Fruit fly (Drosophila melanogaster) whole organism, pupa: ENCODE data around the gene CG6978.

Experiments used
- CG13204 ChIP-seq: fragments of 200-800 bp; sonication (Bioruptor generic); optimal IDR thresholded peaks from 2 replicates; lab custom pipeline; 2018; ENCODE audit warnings: missing biosample characterization, mild to moderate bottlenecking, missing genetic modification characterization, moderate library complexity
- CG14655 ChIP-seq: fragments of 200-800 bp; sonication (Bioruptor generic); optimal IDR thresholded peaks from 3 replicates; lab custom pipeline; 2017; ENCODE audit warnings: mild to moderate bottlenecking, missing biosample characterization, missing genetic modification reagents, missing genetic modification characterization
- CG34367 ChIP-seq: fragments of 200-800 bp; sonication (Bioruptor generic); optimal IDR thresholded peaks from 2 replicates; lab custom pipeline; 2018; ENCODE audit warnings: missing biosample characterization, mild to moderate bottlenecking, missing genetic modification characterization
- CG8301 ChIP-seq: fragments of 200-800 bp; sonication (Bioruptor generic); optimal IDR thresholded peaks from 2 replicates; lab custom pipeline; 2018; ENCODE audit warnings: missing biosample characterization, mild to moderate bottlenecking, missing genetic modification characterization
- D1 ChIP-seq: fragments of 200-800 bp; sonication (Bioruptor generic); optimal IDR thresholded peaks from 2 replicates; lab custom pipeline; 2018; ENCODE audit warnings: missing biosample characterization, mild to moderate bottlenecking, missing genetic modification characterization, moderate library complexity
- EcR ChIP-seq: fragments of 200-800 bp; sonication (Bioruptor generic); optimal IDR thresholded peaks from 3 replicates; lab custom pipeline; 2019; ENCODE audit warnings: missing biosample characterization, missing genetic modification characterization, mild to moderate bottlenecking, moderate library complexity, missing genetic modification reagents
- Ets98B ChIP-seq: fragments of 200-800 bp; sonication (Bioruptor generic); IDR thresholded peaks from 2 replicates; pipeline ENCODE4 v1.3.6; 2022; ENCODE audit warnings: missing biosample characterization, missing genetic modification characterization
- rn ChIP-seq: fragments of 200-800 bp; sonication (Bioruptor generic); IDR thresholded peaks from 2 replicates; pipeline ENCODE4 v1.3.6; 2022; ENCODE audit warnings: missing biosample characterization, missing genetic modification characterization

DNA sequence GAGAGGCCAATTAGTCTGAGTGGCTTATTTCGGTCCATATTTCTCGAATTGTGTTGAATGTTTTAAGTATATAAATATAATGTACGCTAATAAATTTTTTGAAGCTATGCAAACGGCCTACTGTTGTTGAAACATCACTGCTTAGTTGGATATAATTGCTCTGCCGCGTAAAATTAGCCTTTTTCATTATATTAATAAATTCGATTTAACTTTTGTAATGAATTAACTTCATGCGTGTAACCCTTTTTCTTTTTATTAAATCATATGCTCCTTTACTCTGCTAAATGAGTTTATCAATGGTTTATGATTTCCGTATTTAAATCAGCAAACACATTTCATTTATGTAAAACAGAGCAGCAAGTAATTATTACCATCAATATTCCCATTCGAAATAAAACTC lies 13.8 kb upstream of the CG6978 start, which contains the start of gene CG15472:
- TF ChIP-seq Ets98B (GFP tag; lab: Robert Waterston, UW) = no peak
- no peak for TF ChIP-seq CG13204 (GFP tag; lab: Kevin White, UChicago)
- no peak for TF ChIP-seq D1 (tag; lab: Kevin White, UChicago)
- TF ChIP-seq CG34367 (tag; lab: Kevin White, UChicago) = no peak
- TF ChIP-seq rn (GFP tag; lab: Robert Waterston, UW) = no peak
- no peak for TF ChIP-seq EcR
- no peak for TF ChIP-seq CG8301 (tag; lab: Kevin White, UChicago)
- TF ChIP-seq CG14655 (GFP tag; lab: Kevin White, UChicago) = no peak
